Fruit fly (Drosophila melanogaster) whole organism: ENCODE measurements around the gene bab2.

Experiments used
- Dll ChIP-seq: fragments of >200 bp; optimal IDR thresholded peaks from 2 replicates; lab custom pipeline; 2017
- EcR ChIP-seq, 2 experiments: fragments of >200 bp; optimal IDR thresholded peaks; 2 replicates each; lab custom pipeline; 2017; ENCODE audit warnings: missing biosample characterization in 2 of 2, missing genetic modification characterization in 2 of 2, missing genetic modification reagents in 2 of 2
- psq ChIP-seq: fragments of >200 bp; optimal IDR thresholded peaks from 2 replicates; lab custom pipeline; 2017
- usp ChIP-seq: fragments of >200 bp; optimal IDR thresholded peaks from 2 replicates; lab custom pipeline; 2017; ENCODE audit warnings: missing biosample characterization, missing genetic modification characterization, mixed read lengths

dm6 chr3L:1202588-1203195 is 25.6 kb upstream of the bab2 start, which contains the start of gene meep:
- no peak for TF ChIP-seq psq (lab: Kevin White, UChicago)
- TF ChIP-seq Dll, result no peak
- no peak for TF ChIP-seq EcR (GFP tag; optimal IDR thresholded peaks at IDR 0.05; lab: Kevin White, UChicago)
- TF ChIP-seq usp (GFP tag; lab: Kevin White, UChicago), result no peak
